Fruit fly (Drosophila melanogaster) whole organism, prepupa: ENCODE measurements around the gene CG15330.

ENCODE experiments used
- Blimp-1 ChIP-seq: fragments of 200-800 bp; sonication (Bioruptor generic); optimal IDR thresholded peaks from 3 replicates; lab custom pipeline; 2017; ENCODE audit warnings: missing biosample characterization, missing genetic modification characterization, mild to moderate bottlenecking, moderate library complexity, missing genetic modification reagents
- CG10669 ChIP-seq: fragments of 200-800 bp; sonication (Bioruptor generic); optimal IDR thresholded peaks from 3 replicates; lab custom pipeline; 2018; ENCODE audit warnings: missing biosample characterization, mild to moderate bottlenecking, missing genetic modification characterization, moderate library complexity
- CG11294 ChIP-seq: fragments of 200-800 bp; sonication (Bioruptor generic); IDR thresholded peaks from 2 replicates; pipeline ENCODE4 v1.3.6; 2022; ENCODE audit warnings: missing biosample characterization, missing genetic modification characterization
- CG15336 ChIP-seq: fragments of 200-800 bp; sonication (Bioruptor generic); IDR thresholded peaks from 2 replicates; pipeline ENCODE4 v1.3.6; 2022; ENCODE audit warnings: missing biosample characterization, missing genetic modification characterization
- CG1621 ChIP-seq: fragments of 200-800 bp; sonication (Bioruptor generic); optimal IDR thresholded peaks from 3 replicates; lab custom pipeline; 2018; ENCODE audit warnings: missing biosample characterization, mild to moderate bottlenecking, missing genetic modification characterization
- CG3032 ChIP-seq: fragments of 200-800 bp; optimal IDR thresholded peaks from 2 replicates; lab custom pipeline; 2019; ENCODE audit warnings: missing biosample characterization, mild to moderate bottlenecking, missing genetic modification characterization, moderate library complexity
- CG31627 ChIP-seq: fragments of 200-800 bp; sonication (Bioruptor generic); optimal IDR thresholded peaks from 3 replicates; lab custom pipeline; 2016; ENCODE audit warnings: missing biosample characterization, missing genetic modification characterization
- CG34406 ChIP-seq: fragments of 200-800 bp; sonication (Bioruptor generic); optimal IDR thresholded peaks from 3 replicates; lab custom pipeline; 2016; ENCODE audit warnings: missing biosample characterization, missing genetic modification characterization
- CG4318 ChIP-seq: fragments of 200-800 bp; sonication (Bioruptor generic); optimal IDR thresholded peaks from 3 replicates; lab custom pipeline; 2017; ENCODE audit warnings: missing biosample characterization, mild to moderate bottlenecking, missing genetic modification characterization
- CG6163 ChIP-seq: fragments of 200-800 bp; sonication (Bioruptor generic); IDR thresholded peaks from 3 replicates; pipeline ENCODE4 v1.3.6; 2022; ENCODE audit warnings: missing biosample characterization, missing genetic modification characterization
- CG6276 ChIP-seq: fragments of 200-800 bp; sonication (Bioruptor generic); optimal IDR thresholded peaks from 2 replicates; lab custom pipeline; 2017; ENCODE audit warnings: missing biosample characterization, mild to moderate bottlenecking, missing genetic modification characterization
- CG6792 ChIP-seq: fragments of 200-800 bp; sonication (Bioruptor generic); optimal IDR thresholded peaks from 3 replicates; lab custom pipeline; 2016; ENCODE audit warnings: missing biosample characterization, missing genetic modification characterization
- CG6808 ChIP-seq: fragments of 200-800 bp; sonication (Bioruptor generic); optimal IDR thresholded peaks from 3 replicates; lab custom pipeline; 2017; ENCODE audit warnings: missing biosample characterization, missing genetic modification characterization, mild to moderate bottlenecking, moderate library complexity, missing genetic modification reagents
- CG6854 ChIP-seq: fragments of 200-800 bp; sonication (Bioruptor generic); optimal IDR thresholded peaks from 2 replicates; lab custom pipeline; 2017; ENCODE audit warnings: missing biosample characterization, mild to moderate bottlenecking, missing genetic modification characterization
- CG8119 ChIP-seq: fragments of 200-800 bp; sonication (Bioruptor generic); IDR thresholded peaks from 3 replicates; pipeline ENCODE4 v1.3.6; 2022; ENCODE audit warnings: missing biosample characterization, missing genetic modification characterization
- CG9139 ChIP-seq: fragments of 200-800 bp; sonication (Bioruptor generic); optimal IDR thresholded peaks from 3 replicates; lab custom pipeline; 2017; ENCODE audit warnings: missing biosample characterization, mild to moderate bottlenecking, missing genetic modification characterization
- Eip75B ChIP-seq: fragments of 200-800 bp; sonication (Bioruptor generic); optimal IDR thresholded peaks from 3 replicates; lab custom pipeline; 2016; ENCODE audit warnings: missing biosample characterization, missing genetic modification characterization
- Eip78C ChIP-seq: fragments of 200-800 bp; sonication (Bioruptor generic); peaks from one replicate; lab custom pipeline; 2016; ENCODE audit warnings: missing biosample characterization, missing genetic modification characterization
- Eip93F ChIP-seq: fragments of 200-800 bp; sonication (Bioruptor generic); optimal IDR thresholded peaks from 2 replicates; lab custom pipeline; 2016; ENCODE audit warnings: missing biosample characterization, mild to moderate bottlenecking, missing genetic modification characterization
- Ets21C ChIP-seq: fragments of 200-800 bp; sonication (Bioruptor generic); optimal IDR thresholded peaks from 3 replicates; lab custom pipeline; 2016; ENCODE audit warnings: missing biosample characterization, missing genetic modification characterization
- Ets96B ChIP-seq: fragments of 200-800 bp; optimal IDR thresholded peaks from 2 replicates; lab custom pipeline; 2019; ENCODE audit warnings: missing biosample characterization, mild to moderate bottlenecking, missing genetic modification characterization, moderate library complexity
- Gug ChIP-seq: fragments of 200-800 bp; sonication (Bioruptor generic); IDR thresholded peaks from 2 replicates; pipeline ENCODE4 v1.3.6; 2022; ENCODE audit warnings: missing biosample characterization, missing genetic modification characterization
- Hr38 ChIP-seq: sonication (Bioruptor generic); optimal IDR thresholded peaks from 2 replicates; lab custom pipeline; 2016; ENCODE audit warnings: missing biosample characterization, missing genetic modification characterization
- Lpt ChIP-seq: fragments of 200-800 bp; sonication (Bioruptor generic); optimal IDR thresholded peaks from 3 replicates; lab custom pipeline; 2016; ENCODE audit warnings: missing biosample characterization, missing genetic modification characterization
- OdsH ChIP-seq: fragments of 200-800 bp; sonication (Bioruptor generic); optimal IDR thresholded peaks from 3 replicates; lab custom pipeline; 2016; ENCODE audit warnings: missing biosample characterization, missing genetic modification characterization
- Sox102F ChIP-seq: fragments of 200-800 bp; sonication (Bioruptor generic); optimal IDR thresholded peaks from 2 replicates; lab custom pipeline; 2016; ENCODE audit warnings: missing biosample characterization, mild to moderate bottlenecking, missing genetic modification characterization
- Sox14 ChIP-seq: fragments of 200-800 bp; sonication (Bioruptor generic); optimal IDR thresholded peaks from 3 replicates; lab custom pipeline; 2016; ENCODE audit warnings: missing biosample characterization, missing genetic modification characterization
- achi ChIP-seq: fragments of 200-800 bp; sonication (Bioruptor generic); optimal IDR thresholded peaks from 3 replicates; lab custom pipeline; 2016; ENCODE audit warnings: missing biosample characterization, missing genetic modification characterization
- dsx ChIP-seq: fragments of 200-800 bp; optimal IDR thresholded peaks from 3 replicates; lab custom pipeline; 2019; ENCODE audit warnings: missing biosample characterization, mild to moderate bottlenecking, missing genetic modification characterization, moderate library complexity; ENCODE audit not compliant: poor library complexity, severe bottlenecking
- eg ChIP-seq: fragments of 200-800 bp; sonication (Bioruptor generic); IDR thresholded peaks from 3 replicates; pipeline ENCODE4 v1.3.6; 2022; ENCODE audit warnings: missing biosample characterization, missing genetic modification characterization
- esn ChIP-seq: fragments of 200-800 bp; sonication (Bioruptor generic); optimal IDR thresholded peaks from 2 replicates; lab custom pipeline; 2016; ENCODE audit warnings: missing biosample characterization, mild to moderate bottlenecking, missing genetic modification characterization, moderate library complexity
- fd59A ChIP-seq: fragments of 200-800 bp; sonication (Bioruptor generic); optimal IDR thresholded peaks from 2 replicates; lab custom pipeline; 2017; ENCODE audit warnings: missing biosample characterization, mild to moderate bottlenecking, missing genetic modification characterization, missing genetic modification reagents
- fkh ChIP-seq: fragments of 200-800 bp; sonication (Bioruptor generic); optimal IDR thresholded peaks from 3 replicates; lab custom pipeline; 2017; ENCODE audit warnings: missing biosample characterization, mild to moderate bottlenecking, missing genetic modification characterization, moderate library complexity
- lz ChIP-seq: fragments of 200-800 bp; sonication (Bioruptor generic); optimal IDR thresholded peaks from 3 replicates; lab custom pipeline; 2016; ENCODE audit warnings: missing biosample characterization, missing genetic modification characterization
- salr ChIP-seq, 2 experiments: fragments of 200-800 bp; sonication (Bioruptor generic); optimal IDR thresholded peaks; 3 replicates each; lab custom pipeline; 2016 to 2018; ENCODE audit warnings: missing biosample characterization in 2 of 2, missing genetic modification characterization in 2 of 2, mild to moderate bottlenecking in 1 of 2
- ss ChIP-seq, 2 experiments: fragments of 200-800 bp; sonication (Bioruptor generic); optimal IDR thresholded peaks; 2 replicates in 1 of 2; 3 replicates in 1 of 2; lab custom pipeline; 2017 to 2018; ENCODE audit warnings: mild to moderate bottlenecking in 2 of 2, missing biosample characterization in 2 of 2, missing genetic modification characterization in 2 of 2, moderate library complexity in 1 of 2
- svp ChIP-seq: fragments of 200-800 bp; sonication (Bioruptor generic); peaks from one replicate; lab custom pipeline; 2016; ENCODE audit warnings: missing biosample characterization, missing genetic modification characterization
- vri ChIP-seq: fragments of 200-800 bp; sonication (Bioruptor generic); optimal IDR thresholded peaks from 3 replicates; lab custom pipeline; 2016; ENCODE audit warnings: missing biosample characterization, mild to moderate bottlenecking, missing genetic modification characterization

The CG15330 gene

dm6 chrX:7924913-7925312, 31.0 kb upstream of the CG15330 start:
- TF ChIP-seq Ets21C (GFP tag; lab: Kevin White, UChicago), result no peak
- peak; percentile 32 for TF ChIP-seq svp (GFP tag; lab: Kevin White, UChicago)
- TF ChIP-seq CG31627, result no peak
- no peak for TF ChIP-seq CG6854 (GFP tag; lab: Kevin White, UChicago)

- TF ChIP-seq CG6792 (GFP tag; lab: Kevin White, UChicago) (no peak), Gug (GFP tag; lab: Robert Waterston, UW) (no peak), salr (GFP tag; optimal IDR thresholded peaks at IDR 0.05; lab: Kevin White, UChicago) (no peak), Ets21C (GFP tag; lab: Kevin White, UChicago) (no peak), CG11294 (GFP tag; lab: Robert Waterston, UW) (no peak), lz (GFP tag; lab: Kevin White, UChicago) (no peak), Hr38 (GFP tag; lab: Kevin White, UChicago) (no peak), Eip93F (GFP tag; lab: Kevin White, UChicago) (no peak), CG4318 (no peak), CG34406 (GFP tag; lab: Kevin White, UChicago) (no peak), CG1621 (tag; lab: Kevin White, UChicago) (no peak), CG3032 (tag; lab: Kevin White, UChicago) (no peak), OdsH (GFP tag; lab: Kevin White, UChicago) (no peak), eg (GFP tag; lab: Robert Waterston, UW) (peak; percentile 47; the same call in 1 of the 3 replicates), Lpt (GFP tag; lab: Kevin White, UChicago) (no peak), dsx (GFP tag; lab: Kevin White, UChicago) (peak; percentile 14), Ets96B (tag; lab: Kevin White, UChicago) (no peak), Eip78C (GFP tag; lab: Kevin White, UChicago) (peak; percentile 67), CG15336 (peak; percentile 27; the same call in 1 of the 2 replicates), CG10669 (GFP tag; lab: Kevin White, UChicago) (no peak), Eip75B (GFP tag; lab: Kevin White, UChicago) (no peak), vri (GFP tag; lab: Kevin White, UChicago) (no peak), fd59A (GFP tag; lab: Kevin White, UChicago) (no peak), CG6163 (GFP tag; lab: Robert Waterston, UW) (no peak), CG9139 (GFP tag; lab: Kevin White, UChicago) (no peak), fkh (GFP tag; lab: Kevin White, UChicago) (no peak), Sox102F (GFP tag; lab: Kevin White, UChicago) (no peak), achi (GFP tag; lab: Kevin White, UChicago) (no peak), ss (GFP tag; optimal IDR thresholded peaks at IDR 0.05; lab: Kevin White, UChicago) (peak; percentile 23 to 62), svp (GFP tag; lab: Kevin White, UChicago) (peak; percentile 70), CG6276 (GFP tag; lab: Kevin White, UChicago) (peak; percentile 38), Sox14 (no peak), esn (GFP tag; lab: Kevin White, UChicago) (no peak), CG6808 (GFP tag; lab: Kevin White, UChicago) (peak; percentile 45), Blimp-1 (GFP tag; lab: Kevin White, UChicago) (no peak), CG6854 (GFP tag; lab: Kevin White, UChicago) (peak; percentile 61), CG8119 (GFP tag; lab: Robert Waterston, UW) (no peak; the same call in 1 of the 3 replicates)
These were observed 25.4 kb upstream of the CG15330 start for dm6 chrX:7930236-7931027.
